Fruit fly (Drosophila melanogaster) whole organism, prepupa: ENCODE measurements around the gene ich.
A peak's percentile ranks its signal among the peaks of the same experiment; 100 is the strongest.

ENCODE experiments used
- CG7368 ChIP-seq: fragments of 200-800 bp; sonication (Bioruptor generic); optimal IDR thresholded peaks from 3 replicates; lab custom pipeline; 2016; ENCODE audit warnings: missing biosample characterization, missing genetic modification characterization
- Eip75B ChIP-seq: fragments of 200-800 bp; sonication (Bioruptor generic); optimal IDR thresholded peaks from 3 replicates; lab custom pipeline; 2016; ENCODE audit warnings: missing biosample characterization, missing genetic modification characterization

- peak; percentile 30 for TF ChIP-seq CG7368 (GFP tag; lab: Kevin White, UChicago)
- peak; percentile 51 for TF ChIP-seq Eip75B
Observed at dm6 chr3R:8978768-8979167, 15.9 kb upstream of the ich start.
